Worm (Caenorhabditis elegans) whole organism, L1 larva: ENCODE data around the gene tomm-70.

ENCODE experiments used
- F16B12.6 ChIP-seq: fragments of 150-350 bp; optimal IDR thresholded peaks from 2 replicates; lab custom pipeline; 2014; ENCODE audit warnings: missing biosample characterization, missing genetic modification characterization
- elt-3 ChIP-seq, 6 experiments: fragments of 150-350 bp in 1 of 6; sonication (generic microtip); optimal IDR thresholded peaks; 2 replicates each; lab custom pipeline; 2017 to 2018; ENCODE audit warnings: missing biosample characterization in 6 of 6, missing genetic modification characterization in 6 of 6, inconsistent platforms in 1 of 6
- nhr-12 ChIP-seq: sonication (generic microtip); optimal IDR thresholded peaks from 2 replicates; lab custom pipeline; 2017; ENCODE audit warnings: missing biosample characterization, missing genetic modification characterization

DNA sequence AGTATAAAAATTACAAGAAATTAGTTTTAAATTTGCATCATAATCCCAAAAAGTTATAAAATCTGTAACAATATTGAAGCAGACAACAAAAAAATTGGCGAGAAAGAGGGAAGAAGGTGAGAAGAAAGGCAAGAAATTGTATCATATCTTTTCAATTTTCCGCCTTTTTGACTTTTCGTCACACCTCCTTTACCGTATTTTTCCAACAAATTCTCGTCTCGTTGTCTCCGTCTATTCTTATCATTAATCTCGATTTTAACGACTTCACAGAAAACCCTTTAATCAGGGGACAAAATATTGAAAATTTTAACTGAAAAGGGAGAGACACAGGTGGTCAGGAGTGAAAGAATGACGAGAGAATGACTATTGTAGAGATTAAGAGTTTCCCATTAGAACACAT lies 41.6 kb downstream of the tomm-70 start:
- TF ChIP-seq nhr-12 (tag; lab: Kevin White, UChicago), result no peak
- peak in 2 of 6 experiments; percentile 1 to 59 for TF ChIP-seq elt-3 (tag; optimal IDR thresholded peaks at IDR 0.05; lab: Kevin White, UChicago)
- TF ChIP-seq F16B12.6 (tag; lab: Kevin White, UChicago), result no peak
